Worm (Caenorhabditis elegans): ENCODE data around the gene F58B4.6.

DNA sequence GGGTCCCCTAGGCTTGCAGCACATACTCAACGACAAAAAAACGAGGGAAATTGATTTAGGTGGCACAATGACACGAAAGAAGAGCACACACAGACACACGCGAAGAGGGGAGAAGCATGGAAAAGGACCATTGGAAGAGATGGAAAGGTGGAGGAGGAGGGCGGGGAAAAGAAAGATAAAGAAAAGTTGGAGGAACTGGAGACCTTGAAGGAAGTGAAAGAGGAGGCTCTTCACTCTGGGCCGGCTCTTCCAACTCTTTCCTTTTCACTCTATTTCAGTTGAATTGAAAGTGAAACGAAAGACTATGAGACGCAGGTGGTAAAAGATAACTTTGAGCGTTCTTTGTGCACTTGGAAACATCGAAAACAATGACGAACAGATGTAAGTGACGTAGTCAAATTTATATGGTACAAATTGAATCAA, 36.6 kb downstream of the F58B4.6 start:
- no peak for TF ChIP-seq F33H1.4 (GFP tag; IDR thresholded peaks at IDR 0.05)
- no peak for TF ChIP-seq sptf-2 (GFP tag; optimal IDR thresholded peaks at IDR 0.05)
- TF ChIP-seq F52B5.7 (tag; optimal IDR thresholded peaks at IDR 0.05) = peak; percentile 28
- TF ChIP-seq pha-4 (tag; optimal IDR thresholded peaks at IDR 0.05) = no peak
- TF ChIP-seq F37B4.10 (GFP tag; IDR thresholded peaks at IDR 0.05) = no peak
- no peak for TF ChIP-seq F49E8.2 (tag; optimal IDR thresholded peaks at IDR 0.05; ENCODE audit: insufficient read depth)
- no peak for TF ChIP-seq lin-35 (GFP tag; optimal IDR thresholded peaks at IDR 0.05)
- no peak for TF ChIP-seq unc-62 (GFP tag; optimal IDR thresholded peaks at IDR 0.05)
- no peak for TF ChIP-seq let-607 (tag; optimal IDR thresholded peaks at IDR 0.05)
- no peak for TF ChIP-seq Y53G8AR.9 (GFP tag; conservative IDR thresholded peaks at IDR 0.05)

Data from whole organism, young adult.